Fruit fly (Drosophila melanogaster) whole organism, embryonic: ENCODE results near the gene alphaCOP.

Source experiments
- ATbp ChIP-seq: fragments of 200-800 bp; sonication (Bioruptor generic); optimal IDR thresholded peaks from 2 replicates; lab custom pipeline; 2017; ENCODE audit warnings: missing biosample characterization, mild to moderate bottlenecking, missing genetic modification characterization, missing genetic modification reagents
- Aef1 ChIP-seq: fragments of 200-800 bp; sonication (Bioruptor generic); IDR thresholded peaks from 3 replicates; pipeline ENCODE4 v1.3.6; 2022; ENCODE audit warnings: missing biosample characterization, missing genetic modification characterization
- Bgb ChIP-seq: fragments of 200-800 bp; sonication (Bioruptor generic); IDR thresholded peaks from 2 replicates; pipeline ENCODE4 v1.3.6; 2022; ENCODE audit warnings: missing biosample characterization, missing genetic modification characterization; ENCODE audit not compliant: partially characterized antibody
- CG11723 ChIP-seq: fragments of 200-800 bp; sonication (Bioruptor generic); optimal IDR thresholded peaks from 2 replicates; lab custom pipeline; 2017; ENCODE audit warnings: missing biosample characterization, mild to moderate bottlenecking, missing genetic modification characterization
- CG13624 ChIP-seq: fragments of 200-800 bp; sonication (Bioruptor generic); optimal IDR thresholded peaks from 2 replicates; lab custom pipeline; 2016; ENCODE audit warnings: missing biosample characterization, missing genetic modification characterization
- CG14965 ChIP-seq: fragments of 200-800 bp; sonication (Bioruptor generic); optimal IDR thresholded peaks from 2 replicates; lab custom pipeline; 2016; ENCODE audit warnings: missing biosample characterization, missing genetic modification characterization, borderline replicate concordance
- CG1529 ChIP-seq: fragments of 200-800 bp; sonication (Bioruptor generic); optimal IDR thresholded peaks from 3 replicates; lab custom pipeline; 2018; ENCODE audit warnings: missing biosample characterization, missing genetic modification characterization
- CG17912 ChIP-seq: fragments of 200-800 bp; sonication (Bioruptor generic); optimal IDR thresholded peaks from 2 replicates; lab custom pipeline; 2018; ENCODE audit warnings: missing biosample characterization, mild to moderate bottlenecking, missing genetic modification characterization
- CG2129 ChIP-seq: fragments of 200-800 bp; sonication (Bioruptor generic); IDR thresholded peaks from 2 replicates; pipeline ENCODE4 v1.3.6; 2022; ENCODE audit warnings: missing biosample characterization, missing genetic modification characterization; ENCODE audit not compliant: partially characterized antibody
- CG33557 ChIP-seq: fragments of 200-800 bp; sonication (Bioruptor generic); optimal IDR thresholded peaks from 2 replicates; lab custom pipeline; 2019; ENCODE audit warnings: missing biosample characterization, mild to moderate bottlenecking, missing genetic modification characterization, moderate library complexity
- CG4730 ChIP-seq: fragments of 200-800 bp; sonication (Bioruptor generic); IDR thresholded peaks from 2 replicates; pipeline ENCODE4 v1.3.6; 2022; ENCODE audit warnings: missing biosample characterization, missing genetic modification characterization
- CG6683 ChIP-seq: fragments of 200-800 bp; sonication (Bioruptor generic); optimal IDR thresholded peaks from 2 replicates; lab custom pipeline; 2017; ENCODE audit warnings: missing biosample characterization, mild to moderate bottlenecking, missing genetic modification characterization, missing genetic modification reagents
- CG6689 ChIP-seq: fragments of 200-800 bp; sonication (Bioruptor generic); IDR thresholded peaks from 2 replicates; pipeline ENCODE4 v1.3.6; 2022; ENCODE audit warnings: missing biosample characterization, missing genetic modification characterization
- CG7357 ChIP-seq: fragments of 200-800 bp; sonication (Bioruptor generic); IDR thresholded peaks from 3 replicates; pipeline ENCODE4 v1.3.6; 2022; ENCODE audit warnings: missing biosample characterization, missing genetic modification characterization
- CG7839 ChIP-seq: fragments of 200-800 bp; sonication (Bioruptor generic); optimal IDR thresholded peaks from 3 replicates; lab custom pipeline; 2018; ENCODE audit warnings: missing biosample characterization, mild to moderate bottlenecking, missing genetic modification characterization, moderate library complexity
- CG7963 ChIP-seq: fragments of 200-800 bp; sonication (Bioruptor generic); IDR thresholded peaks from 3 replicates; pipeline ENCODE4 v1.3.6; 2022; ENCODE audit warnings: missing biosample characterization, missing genetic modification characterization; ENCODE audit not compliant: partially characterized antibody
- CG8765 ChIP-seq: fragments of 200-800 bp; sonication (Bioruptor generic); IDR thresholded peaks from 2 replicates; pipeline ENCODE4 v1.3.6; 2022; ENCODE audit warnings: missing biosample characterization, missing genetic modification characterization
- CG9215 ChIP-seq: fragments of 200-800 bp; sonication (Bioruptor generic); IDR thresholded peaks from 2 replicates; pipeline ENCODE4 v1.3.6; 2022; ENCODE audit warnings: missing biosample characterization, missing genetic modification characterization
- Camta ChIP-seq: fragments of 200-800 bp; sonication (Bioruptor generic); optimal IDR thresholded peaks from 2 replicates; lab custom pipeline; 2016; ENCODE audit warnings: missing biosample characterization, missing genetic modification characterization
- Dfd ChIP-seq, 2 experiments: fragments of >200 bp; optimal IDR thresholded peaks; 2 replicates each; lab custom pipeline; 2017; ENCODE audit warnings: missing biosample characterization in 2 of 2, missing genetic modification characterization in 2 of 2
- Drgx ChIP-seq: fragments of 200-800 bp; sonication (Bioruptor generic); IDR thresholded peaks from 2 replicates; pipeline ENCODE4 v1.3.6; 2022; ENCODE audit warnings: missing biosample characterization, missing genetic modification characterization
- E2f1 ChIP-seq: fragments of 200-800 bp; sonication (Bioruptor generic); IDR thresholded peaks from 2 replicates; pipeline ENCODE4 v1.3.6; 2022; ENCODE audit warnings: missing biosample characterization, missing genetic modification characterization
- Ets65A ChIP-seq: fragments of 200-800 bp; sonication (Bioruptor generic); peaks from one replicate; lab custom pipeline; 2016; ENCODE audit warnings: missing biosample characterization, missing genetic modification characterization
- HmgZ ChIP-seq: fragments of 200-800 bp; sonication (Bioruptor generic); optimal IDR thresholded peaks from 2 replicates; lab custom pipeline; 2018; ENCODE audit warnings: missing biosample characterization, mild to moderate bottlenecking, missing genetic modification characterization
- Hr51 ChIP-seq, 2 experiments: fragments of 200-800 bp; sonication (Bioruptor generic); optimal IDR thresholded peaks; 2 replicates in 1 of 2; 3 replicates in 1 of 2; lab custom pipeline; 2016 to 2018; ENCODE audit warnings: missing biosample characterization in 2 of 2, missing genetic modification characterization in 2 of 2, mild to moderate bottlenecking in 1 of 2, moderate library complexity in 1 of 2
- Lim3 ChIP-seq: fragments of 200-800 bp; sonication (Bioruptor generic); IDR thresholded peaks from 2 replicates; pipeline ENCODE4 v1.3.6; 2022; ENCODE audit warnings: missing biosample characterization, missing genetic modification characterization
- NFAT ChIP-seq: fragments of 200-800 bp; sonication (Bioruptor generic); IDR thresholded peaks from 2 replicates; pipeline ENCODE4 v1.3.6; 2022; ENCODE audit warnings: missing biosample characterization, missing genetic modification characterization
- Nf-YC ChIP-seq: fragments of 200-800 bp; optimal IDR thresholded peaks from 3 replicates; lab custom pipeline; 2019; ENCODE audit warnings: missing biosample characterization, mild to moderate bottlenecking, missing genetic modification characterization, moderate library complexity
- NfI ChIP-seq: fragments of 200-800 bp; sonication (Bioruptor generic); optimal IDR thresholded peaks from 3 replicates; lab custom pipeline; 2018; ENCODE audit warnings: missing biosample characterization, mild to moderate bottlenecking, missing genetic modification characterization, moderate library complexity
- Six4 ChIP-seq: fragments of 200-800 bp; sonication (Bioruptor generic); optimal IDR thresholded peaks from 2 replicates; lab custom pipeline; 2016; ENCODE audit warnings: missing biosample characterization, missing genetic modification characterization
- Tbp ChIP-seq: fragments of >200 bp; optimal IDR thresholded peaks from 2 replicates; lab custom pipeline; 2018; ENCODE audit warnings: missing biosample characterization, missing genetic modification characterization
- Usf ChIP-seq: fragments of 200-800 bp; sonication (Bioruptor generic); optimal IDR thresholded peaks from 2 replicates; lab custom pipeline; 2017; ENCODE audit warnings: missing genotype, missing biosample characterization, missing genetic modification characterization
- abd-A ChIP-seq: fragments of 200-800 bp; sonication (Bioruptor generic); optimal IDR thresholded peaks from 3 replicates; lab custom pipeline; 2019; ENCODE audit warnings: missing biosample characterization, mild to moderate bottlenecking, missing genetic modification characterization, moderate library complexity
- dimm ChIP-seq: fragments of 200-800 bp; sonication (Bioruptor generic); IDR thresholded peaks from 2 replicates; pipeline ENCODE4 v1.3.6; 2022; ENCODE audit warnings: missing biosample characterization, missing genetic modification characterization
- ems ChIP-seq: fragments of 200-800 bp; sonication (Bioruptor generic); optimal IDR thresholded peaks from 3 replicates; lab custom pipeline; 2016; ENCODE audit warnings: missing biosample characterization, missing genetic modification characterization
- exex ChIP-seq: fragments of 200-800 bp; sonication (Bioruptor generic); optimal IDR thresholded peaks from 4 replicates; lab custom pipeline; 2018; ENCODE audit warnings: missing biosample characterization, mild to moderate bottlenecking, missing genetic modification characterization, moderate library complexity
- eyg ChIP-seq: fragments of 200-800 bp; sonication (Bioruptor generic); optimal IDR thresholded peaks from 3 replicates; lab custom pipeline; 2016; ENCODE audit warnings: missing biosample characterization, missing genetic modification characterization
- gro ChIP-seq: fragments of 200-800 bp; sonication (Bioruptor generic); optimal IDR thresholded peaks from 2 replicates; lab custom pipeline; 2016; ENCODE audit warnings: missing biosample characterization, missing genetic modification characterization
- gsb ChIP-seq: fragments of 200-800 bp; sonication (Bioruptor generic); IDR thresholded peaks from 2 replicates; pipeline ENCODE4 v1.3.6; 2022; ENCODE audit warnings: missing biosample characterization, missing genetic modification characterization
- h ChIP-seq: fragments of >200 bp; optimal IDR thresholded peaks from 2 replicates; lab custom pipeline; 2017
- hbn ChIP-seq: fragments of 200-800 bp; sonication (Bioruptor generic); IDR thresholded peaks from 2 replicates; pipeline ENCODE4 v1.3.6; 2022; ENCODE audit warnings: missing biosample characterization, missing genetic modification characterization; ENCODE audit not compliant: partially characterized antibody
- jing ChIP-seq: fragments of 200-800 bp; sonication (Bioruptor generic); optimal IDR thresholded peaks from 2 replicates; lab custom pipeline; 2018; ENCODE audit warnings: missing biosample characterization, mild to moderate bottlenecking, missing genetic modification characterization
- nmo ChIP-seq: fragments of 200-800 bp; sonication (Bioruptor generic); optimal IDR thresholded peaks from 2 replicates; lab custom pipeline; 2018; ENCODE audit warnings: missing biosample characterization, mild to moderate bottlenecking, missing genetic modification characterization, moderate library complexity
- slou ChIP-seq: fragments of 200-800 bp; sonication (Bioruptor generic); optimal IDR thresholded peaks from 3 replicates; lab custom pipeline; 2016; ENCODE audit warnings: missing biosample characterization, missing genetic modification characterization
- sna ChIP-seq: fragments of 200-800 bp; sonication (Bioruptor generic); IDR thresholded peaks from 2 replicates; pipeline ENCODE4 v1.3.6; 2022; ENCODE audit warnings: missing biosample characterization, missing genetic modification characterization; ENCODE audit not compliant: partially characterized antibody
- tin ChIP-seq: fragments of 200-800 bp; sonication (Bioruptor generic); optimal IDR thresholded peaks from 3 replicates; lab custom pipeline; 2016; ENCODE audit warnings: missing biosample characterization, missing genetic modification characterization
- tll ChIP-seq, 2 experiments: fragments of 200-800 bp in 1 of 2; fragments of >200 bp in 1 of 2; sonication (Bioruptor generic) in 1 of 2; optimal IDR thresholded peaks; 2 replicates each; lab custom pipeline; 2017 to 2019; ENCODE audit warnings: missing biosample characterization in 2 of 2, missing genetic modification characterization in 2 of 2, mild to moderate bottlenecking in 1 of 2, moderate library complexity in 1 of 2
- toy ChIP-seq: fragments of 200-800 bp; sonication (Bioruptor generic); IDR thresholded peaks from 2 replicates; pipeline ENCODE4 v1.3.6; 2022; ENCODE audit warnings: missing biosample characterization, missing genetic modification characterization
- wor ChIP-seq: fragments of 200-800 bp; sonication (Bioruptor generic); IDR thresholded peaks from 2 replicates; pipeline ENCODE4 v1.3.6; 2022; ENCODE audit warnings: missing biosample characterization, missing genetic modification characterization
- yki ChIP-seq: fragments of >200 bp; optimal IDR thresholded peaks from 3 replicates; lab custom pipeline; 2018
- z ChIP-seq: fragments of 200-800 bp; sonication (Bioruptor generic); IDR thresholded peaks from 3 replicates; pipeline ENCODE4 v1.3.6; 2022; ENCODE audit warnings: missing biosample characterization, missing genetic modification characterization

alphaCOP gene

DNA sequence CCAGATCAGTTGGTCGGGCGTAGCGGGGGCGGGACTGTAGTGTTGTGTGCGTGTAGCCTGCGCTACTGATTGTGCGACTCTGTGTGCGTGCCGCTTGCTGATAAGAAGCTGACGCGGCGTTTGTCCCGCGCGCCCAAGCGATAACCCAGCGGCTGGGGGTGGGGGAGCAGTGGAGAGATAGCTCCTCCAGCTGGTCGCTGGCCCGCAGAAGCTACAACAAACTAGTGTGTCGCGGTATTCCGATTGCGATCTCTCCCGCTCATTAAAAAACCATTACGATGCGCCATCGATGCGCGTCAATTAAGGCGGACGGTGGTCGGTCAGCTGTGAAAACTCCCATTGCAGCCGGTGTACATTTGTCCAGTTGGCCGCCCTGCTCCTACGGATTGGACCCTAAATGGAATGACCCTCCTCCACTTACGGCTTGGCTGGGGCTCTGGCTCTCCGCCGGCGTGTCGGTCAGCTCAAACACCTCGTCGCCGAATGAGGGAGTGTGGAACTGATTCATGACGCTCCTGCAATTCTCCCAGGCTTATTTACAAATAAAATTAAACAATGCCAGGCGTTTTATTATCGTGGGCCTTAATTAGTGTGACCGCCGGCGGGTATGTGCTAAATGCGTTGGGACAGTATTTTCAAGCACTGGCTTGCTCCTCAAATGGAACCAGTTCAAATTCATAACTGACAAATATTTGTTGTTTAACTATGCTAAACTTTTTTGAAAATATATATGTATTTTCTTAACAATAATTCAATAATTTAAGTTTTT lies 42.8 kb downstream of the alphaCOP start, which contains the start of gene CG12104 (continued):
- peak; percentile 27; the same call in 1 of the 2 replicates for TF ChIP-seq Bgb (GFP tag; lab: Robert Waterston, UW)
- TF ChIP-seq exex (tag; lab: Kevin White, UChicago), result peak; percentile 99
- TF ChIP-seq nmo (GFP tag; lab: Kevin White, UChicago), result peak; percentile 24
- TF ChIP-seq gsb, result no peak
- TF ChIP-seq Tbp (GFP tag; lab: Kevin White, UChicago), result no peak
- no peak for TF ChIP-seq NFAT
- peak; percentile 44 for TF ChIP-seq NfI (GFP tag; lab: Kevin White, UChicago)
- no peak for TF ChIP-seq h
- TF ChIP-seq CG14965 (GFP tag; lab: Kevin White, UChicago), result no peak
- no peak for TF ChIP-seq Aef1 (GFP tag; lab: Robert Waterston, UW)
- no peak for TF ChIP-seq abd-A
- no peak for TF ChIP-seq ATbp (GFP tag; lab: Kevin White, UChicago)
- TF ChIP-seq sna (GFP tag; lab: Robert Waterston, UW), result peak; percentile 35; the same call in 1 of the 2 replicates
- no peak for TF ChIP-seq tin (GFP tag; lab: Kevin White, UChicago)
- TF ChIP-seq Hr51 (GFP tag; optimal IDR thresholded peaks at IDR 0.05; lab: Kevin White, UChicago), result no peak
- no peak for TF ChIP-seq CG9215 (GFP tag; lab: Robert Waterston, UW)
- TF ChIP-seq CG33557, result peak; percentile 64
- peak; percentile 27 for TF ChIP-seq CG1529 (GFP tag; lab: Kevin White, UChicago)
- no peak for TF ChIP-seq CG13624 (GFP tag; lab: Kevin White, UChicago)
- no peak for TF ChIP-seq gro (GFP tag; lab: Kevin White, UChicago)
- TF ChIP-seq ems (GFP tag; lab: Kevin White, UChicago), result no peak
- TF ChIP-seq Dfd (GFP tag; optimal IDR thresholded peaks at IDR 0.05; lab: Kevin White, UChicago), result no peak
- TF ChIP-seq toy (GFP tag; lab: Robert Waterston, UW), result no peak
- no peak for TF ChIP-seq CG7357 (GFP tag; lab: Robert Waterston, UW)
- no peak for TF ChIP-seq CG7839
- TF ChIP-seq z, result no peak
- no peak for TF ChIP-seq CG7963 (GFP tag; lab: Robert Waterston, UW)
- TF ChIP-seq CG6689 (GFP tag; lab: Robert Waterston, UW), result 0 out of 2 replicates have a peak, but pooled peaks have one; percentile 8
- TF ChIP-seq E2f1 (GFP tag; lab: Robert Waterston, UW), result no peak
- TF ChIP-seq wor (GFP tag; lab: Robert Waterston, UW), result no peak
- TF ChIP-seq slou (GFP tag; lab: Kevin White, UChicago), result no peak
- TF ChIP-seq Ets65A, result peak; percentile 86
- TF ChIP-seq Camta, result no peak
- no peak for TF ChIP-seq Lim3 (GFP tag; lab: Robert Waterston, UW)
- TF ChIP-seq Nf-YC, result no peak
- TF ChIP-seq CG17912 (GFP tag; lab: Kevin White, UChicago), result no peak
- no peak for TF ChIP-seq CG2129 (GFP tag; lab: Robert Waterston, UW)
- TF ChIP-seq dimm (GFP tag; lab: Robert Waterston, UW), result no peak
- TF ChIP-seq CG8765 (GFP tag; lab: Robert Waterston, UW), result no peak
- TF ChIP-seq Drgx (GFP tag; lab: Robert Waterston, UW), result no peak
- no peak for TF ChIP-seq hbn (GFP tag; lab: Robert Waterston, UW)
- TF ChIP-seq tll (GFP tag; optimal IDR thresholded peaks at IDR 0.05; lab: Kevin White, UChicago), result no peak
- no peak for TF ChIP-seq Usf
- TF ChIP-seq CG6683 (GFP tag; lab: Kevin White, UChicago), result no peak
- TF ChIP-seq HmgZ (tag; lab: Kevin White, UChicago), result peak; percentile 38
- TF ChIP-seq eyg (GFP tag; lab: Kevin White, UChicago), result no peak
- TF ChIP-seq yki (lab: Kevin White, UChicago), result no peak
- TF ChIP-seq jing, result no peak
- no peak for TF ChIP-seq CG11723 (GFP tag; lab: Kevin White, UChicago)
- TF ChIP-seq Six4, result no peak
- no peak for TF ChIP-seq CG4730 (GFP tag; lab: Robert Waterston, UW)
